Worm (Caenorhabditis elegans) whole organism, L3 larva: ENCODE measurements around the gene W03G1.2.

Experiments used
- ama-1 ChIP-seq: fragments of 150-350 bp; optimal IDR thresholded peaks from 2 replicates; lab custom pipeline; 2018
- ceh-82 ChIP-seq: fragments of 150-350 bp; optimal IDR thresholded peaks from 2 replicates; lab custom pipeline; 2014; ENCODE audit warnings: missing biosample characterization, missing genetic modification characterization
- daf-12 ChIP-seq: fragments of 150-350 bp; optimal IDR thresholded peaks from 2 replicates; lab custom pipeline; 2014; ENCODE audit warnings: missing biosample characterization, missing genetic modification reagents, missing genetic modification characterization
- egl-5 ChIP-seq: fragments of 150-350 bp; optimal IDR thresholded peaks from 2 replicates; lab custom pipeline; 2017; ENCODE audit warnings: missing biosample characterization, missing genetic modification reagents, missing genetic modification characterization, inconsistent platforms
- elt-3 ChIP-seq, 3 experiments: fragments of 150-350 bp in 1 of 3; sonication (generic microtip) in 2 of 3; optimal IDR thresholded peaks; 2 replicates in 2 of 3; 4 replicates in 1 of 3; lab custom pipeline; 2014 to 2017; ENCODE audit warnings: missing biosample characterization in 3 of 3, missing genetic modification characterization in 3 of 3
- fkh-10 ChIP-seq: sonication (generic microtip); optimal IDR thresholded peaks from 2 replicates; lab custom pipeline; 2017; ENCODE audit warnings: missing biosample characterization, missing genetic modification reagents, missing genetic modification characterization
- nhr-11 ChIP-seq: fragments of 150-350 bp; optimal IDR thresholded peaks from 2 replicates; lab custom pipeline; 2014; ENCODE audit warnings: missing biosample characterization, missing genetic modification characterization
- nhr-28 ChIP-seq: fragments of 150-350 bp; optimal IDR thresholded peaks from 2 replicates; lab custom pipeline; 2014; ENCODE audit warnings: missing biosample characterization, missing genetic modification characterization
- nhr-77 ChIP-seq: fragments of 150-350 bp; optimal IDR thresholded peaks from 2 replicates; lab custom pipeline; 2014; ENCODE audit warnings: missing biosample characterization, missing genetic modification characterization
- skn-1 ChIP-seq: fragments of 150-350 bp; optimal IDR thresholded peaks from 2 replicates; lab custom pipeline; 2014; ENCODE audit warnings: missing biosample characterization, missing genetic modification characterization
- zag-1 ChIP-seq: fragments of 150-350 bp; optimal IDR thresholded peaks from 2 replicates; lab custom pipeline; 2014; ENCODE audit warnings: missing biosample characterization, missing genetic modification characterization
- ztf-4 ChIP-seq: fragments of 150-350 bp; optimal IDR thresholded peaks from 2 replicates; lab custom pipeline; 2014; ENCODE audit warnings: missing biosample characterization, missing genetic modification characterization

ce11 chrIV:558735-559284 lies 34.4 kb downstream of the W03G1.2 start, which contains the start of gene efn-4:
- TF ChIP-seq ztf-4 (tag; lab: Kevin White, UChicago) = no peak
- TF ChIP-seq daf-12 (tag; lab: Kevin White, UChicago) = no peak
- no peak for TF ChIP-seq ceh-82 (tag; lab: Kevin White, UChicago)
- no peak for TF ChIP-seq zag-1 (tag; lab: Kevin White, UChicago)
- no peak for TF ChIP-seq elt-3 (tag; optimal IDR thresholded peaks at IDR 0.05; lab: Kevin White, UChicago)
- no peak for TF ChIP-seq ama-1 (lab: Kevin White, UChicago)
- no peak for TF ChIP-seq nhr-77
- no peak for TF ChIP-seq skn-1 (tag; lab: Kevin White, UChicago)
- TF ChIP-seq fkh-10 = no peak
- no peak for TF ChIP-seq nhr-28 (tag; lab: Kevin White, UChicago)
- no peak for TF ChIP-seq egl-5
- TF ChIP-seq nhr-11 (tag; lab: Kevin White, UChicago) = no peak
